Worm (Caenorhabditis elegans) whole organism, mixed stage, embryonic: Measurements from ENCODE around the gene F43B10.1.

ENCODE experiments used
- bed-3 ChIP-seq: fragments of 200-800 bp; sonication (Bioruptor generic); optimal IDR thresholded peaks from 3 replicates; lab custom pipeline; 2018; ENCODE audit warnings: mild to moderate bottlenecking, missing genetic modification characterization, moderate library complexity, missing compliant biosample characterization
- nhr-237 ChIP-seq: fragments of 150-350 bp; optimal IDR thresholded peaks from 2 replicates; lab custom pipeline; 2014; ENCODE audit warnings: missing biosample characterization, missing genetic modification characterization
- nhr-28 ChIP-seq: fragments of 150-350 bp; optimal IDR thresholded peaks from 2 replicates; lab custom pipeline; 2014; ENCODE audit warnings: missing biosample characterization, missing genetic modification characterization
- nhr-76 ChIP-seq: sonication (generic microtip); optimal IDR thresholded peaks from 2 replicates; lab custom pipeline; 2017; ENCODE audit warnings: missing biosample characterization, missing genetic modification characterization
- pha-4 ChIP-seq: fragments of 150-350 bp; optimal IDR thresholded peaks from 2 replicates; lab custom pipeline; 2018; ENCODE audit warnings: missing biosample characterization, missing genetic modification reagents, missing genetic modification characterization
- snpc-4 ChIP-seq: fragments of 150-350 bp; optimal IDR thresholded peaks from 2 replicates; lab custom pipeline; 2014; ENCODE audit warnings: missing biosample characterization, missing genetic modification characterization
- unc-62 ChIP-seq: fragments of 150-350 bp; optimal IDR thresholded peaks from 2 replicates; lab custom pipeline; 2014; ENCODE audit warnings: missing biosample characterization, missing genetic modification reagents, missing genetic modification characterization

DNA sequence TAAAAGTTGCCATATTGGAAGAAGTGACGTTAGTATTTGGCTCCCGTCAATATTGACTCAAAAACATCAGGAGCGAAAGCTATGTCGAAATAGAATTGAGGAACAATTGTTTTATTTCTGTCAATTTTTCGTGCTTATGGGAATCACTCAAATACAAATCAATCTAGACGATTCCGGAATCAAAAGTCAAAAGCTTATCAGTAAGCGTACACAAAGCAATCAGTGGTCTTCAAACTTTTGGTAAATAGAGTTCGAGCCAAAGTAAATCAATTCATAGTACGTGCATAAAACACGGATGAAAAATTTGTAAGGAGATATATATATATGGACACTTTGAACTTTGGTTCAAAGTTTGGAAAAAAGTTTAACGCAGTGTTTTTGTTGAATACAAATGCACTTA is 15.5 kb upstream of the F43B10.1 start:
- no peak for TF ChIP-seq pha-4 (tag; lab: Kevin White, UChicago)
- TF ChIP-seq nhr-237, result no peak
- no peak for TF ChIP-seq unc-62
- TF ChIP-seq nhr-76 (tag; lab: Kevin White, UChicago), result no peak
- TF ChIP-seq snpc-4 (tag; lab: Kevin White, UChicago), result no peak
- no peak for TF ChIP-seq bed-3 (GFP tag; lab: Kevin White, UChicago)
- no peak for TF ChIP-seq nhr-28 (tag; lab: Kevin White, UChicago)
